Worm (Caenorhabditis elegans): Measurements from ENCODE around the gene idpp-9.

idpp-9 gene

DNA sequence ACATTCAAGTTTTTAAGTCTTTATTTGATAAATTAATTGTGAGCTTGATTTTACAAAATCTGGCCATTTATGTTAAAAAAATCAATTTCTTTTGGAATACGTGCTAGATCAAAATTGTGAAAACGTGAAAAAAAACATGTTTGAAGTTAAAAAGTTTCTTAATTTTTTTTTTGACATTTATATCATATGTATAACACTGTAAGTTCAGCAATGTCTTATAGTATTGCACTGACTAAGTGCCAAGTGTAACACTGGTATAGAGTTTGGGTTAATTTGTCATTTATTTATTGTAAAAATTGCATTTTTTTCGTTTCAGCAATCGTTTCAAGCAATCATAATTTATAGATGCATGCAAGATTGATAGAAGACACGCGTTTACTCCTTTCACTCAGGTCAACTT, 22.2 kb upstream of the idpp-9 start:
- no peak for TF ChIP-seq him-1 (tag; optimal IDR thresholded peaks at IDR 0.05)
- no peak for TF ChIP-seq W03F9.2 (tag; optimal IDR thresholded peaks at IDR 0.05)
- TF ChIP-seq dao-5 (tag; optimal IDR thresholded peaks at IDR 0.05), result no peak

- no peak for TF ChIP-seq W03F9.2 (tag; optimal IDR thresholded peaks at IDR 0.05)
- no peak for TF ChIP-seq dao-5 (tag; optimal IDR thresholded peaks at IDR 0.05)
- no peak for TF ChIP-seq him-1 (tag; optimal IDR thresholded peaks at IDR 0.05)
These were observed 21.8 kb upstream of the idpp-9 start for ce11 chrX:3937483-3937882.

- TF ChIP-seq W03F9.2 (tag; optimal IDR thresholded peaks at IDR 0.05) (no peak), dao-5 (tag; optimal IDR thresholded peaks at IDR 0.05) (no peak), him-1 (tag; optimal IDR thresholded peaks at IDR 0.05) (no peak)
These were observed 17.0 kb upstream of the idpp-9 start for ce11 chrX:3932694-3933093.

ce11 chrX:3931350-3931749, 15.7 kb upstream of the idpp-9 start, which contains the start of gene adt-3:
Gene adt-3, plus strand, starts transcription at chrX:3931650.
- no peak for TF ChIP-seq W03F9.2 (tag; optimal IDR thresholded peaks at IDR 0.05)
- no peak for TF ChIP-seq dao-5 (tag; optimal IDR thresholded peaks at IDR 0.05)
- no peak for TF ChIP-seq him-1 (tag; optimal IDR thresholded peaks at IDR 0.05)

DNA sequence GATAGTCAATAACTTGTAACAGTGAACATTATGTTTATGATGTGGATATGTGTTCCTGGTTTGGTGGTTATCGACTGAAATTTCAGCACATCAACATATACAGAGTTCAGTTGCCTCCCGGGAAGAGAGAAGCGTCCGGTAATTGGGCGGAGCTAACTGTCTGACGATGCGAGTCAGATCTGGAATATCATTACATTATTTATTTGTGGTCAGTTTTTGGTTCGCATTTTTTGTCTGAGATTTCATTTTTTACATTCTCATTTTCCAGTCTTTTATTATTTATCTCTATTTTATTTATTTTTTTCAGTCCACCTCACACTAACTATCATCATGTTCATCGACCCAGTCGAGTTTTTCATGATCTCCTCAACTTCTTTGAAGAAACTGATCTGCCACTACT, 10.1 kb upstream of the idpp-9 start, which contains the start of gene T22B2.1:
Gene T22B2.1 (plus strand): TSS at position 301 of the 400 bp plus-strand sequence.
- TF ChIP-seq W03F9.2 (tag; optimal IDR thresholded peaks at IDR 0.05) (no peak), dao-5 (tag; optimal IDR thresholded peaks at IDR 0.05) (no peak), him-1 (tag; optimal IDR thresholded peaks at IDR 0.05) (no peak)

- no peak for TF ChIP-seq dao-5 (tag; optimal IDR thresholded peaks at IDR 0.05)
These were observed 5.1 kb upstream of the idpp-9 start for ce11 chrX:3920747-3921146.

ce11 chrX:3920101-3920500, 4.5 kb upstream of the idpp-9 start, which contains the start of gene T22B2.2:
Gene T22B2.2, plus strand, starts transcription at chrX:3920401.
- TF ChIP-seq him-1 (tag; optimal IDR thresholded peaks at IDR 0.05), result no peak
- no peak for TF ChIP-seq dao-5 (tag; optimal IDR thresholded peaks at IDR 0.05)
- no peak for TF ChIP-seq W03F9.2 (tag; optimal IDR thresholded peaks at IDR 0.05)

DNA sequence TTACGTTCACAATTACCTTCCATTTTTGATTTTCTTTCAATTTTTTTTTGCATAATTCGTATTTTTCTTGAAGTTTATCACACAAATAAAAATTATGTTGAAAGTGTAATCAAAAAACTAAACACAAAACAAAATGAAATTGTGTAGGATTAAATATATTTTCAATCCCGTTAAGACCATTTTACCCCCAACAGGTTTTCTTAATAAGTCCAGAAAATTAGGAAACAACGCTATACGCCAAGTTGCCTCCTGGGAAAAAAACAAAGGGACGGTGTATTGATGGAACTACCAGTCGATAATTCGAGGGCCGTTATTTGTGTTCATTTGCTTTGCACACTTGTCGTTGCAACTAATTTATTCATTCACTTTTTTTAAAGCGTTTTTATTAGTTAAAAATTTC, 4.0 kb upstream of the idpp-9 start:
- no peak for TF ChIP-seq W03F9.2 (tag; optimal IDR thresholded peaks at IDR 0.05)
- no peak for TF ChIP-seq him-1 (tag; optimal IDR thresholded peaks at IDR 0.05)
- TF ChIP-seq dao-5 (tag; optimal IDR thresholded peaks at IDR 0.05), result no peak

DNA sequence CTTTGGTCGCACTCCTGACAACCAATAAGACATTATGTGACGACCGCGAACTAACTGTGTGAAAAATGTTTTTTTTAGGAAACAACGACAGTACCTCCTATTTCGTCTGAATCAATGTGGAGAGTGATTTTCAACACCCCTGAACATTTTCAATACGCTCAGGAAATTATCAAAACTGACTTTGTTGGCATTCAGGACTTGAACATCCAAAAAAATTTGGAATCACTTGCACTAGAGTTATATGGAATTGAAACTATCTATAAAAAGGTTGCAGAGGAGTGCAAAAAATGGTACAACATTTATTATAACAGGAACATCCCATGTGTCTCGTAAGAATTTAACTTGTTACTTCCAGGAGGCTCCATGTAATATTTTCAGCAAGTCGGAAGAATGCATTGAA, 2.5 kb upstream of the idpp-9 start:
- no peak for TF ChIP-seq dao-5 (tag; optimal IDR thresholded peaks at IDR 0.05)
- no peak for TF ChIP-seq him-1 (tag; optimal IDR thresholded peaks at IDR 0.05)
- no peak for TF ChIP-seq W03F9.2 (tag; optimal IDR thresholded peaks at IDR 0.05)

ce11 chrX:3917013-3917412, 1.4 kb upstream of the idpp-9 start, which contains the start of gene T22B2.3:
Gene T22B2.3, plus strand, starts transcription at chrX:3917313.
- TF ChIP-seq W03F9.2 (tag; optimal IDR thresholded peaks at IDR 0.05), result no peak
- no peak for TF ChIP-seq dao-5 (tag; optimal IDR thresholded peaks at IDR 0.05)
- no peak for TF ChIP-seq him-1 (tag; optimal IDR thresholded peaks at IDR 0.05)

DNA sequence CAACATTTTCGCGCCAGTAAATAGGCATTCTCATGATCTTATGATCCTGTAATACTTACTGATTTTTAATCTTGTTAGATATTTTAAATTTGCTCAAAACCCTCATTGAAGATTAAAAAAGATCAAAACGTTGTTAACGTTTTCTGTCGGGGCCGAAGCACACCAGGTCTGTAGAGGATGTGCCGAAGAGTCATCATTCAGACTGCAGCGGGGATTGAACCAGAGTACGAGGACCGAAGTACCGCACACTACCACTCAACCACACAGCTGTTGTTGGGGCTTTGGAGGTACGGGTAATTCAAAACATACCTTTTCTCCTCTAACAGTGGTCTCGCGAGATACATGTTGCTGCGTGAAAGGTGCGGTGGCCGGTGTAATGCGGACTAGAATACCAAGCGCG, 1.4 kb downstream of the idpp-9 start:
- TF ChIP-seq dao-5 (tag; optimal IDR thresholded peaks at IDR 0.05) (no peak), him-1 (tag; optimal IDR thresholded peaks at IDR 0.05) (no peak), W03F9.2 (tag; optimal IDR thresholded peaks at IDR 0.05) (no peak)

DNA sequence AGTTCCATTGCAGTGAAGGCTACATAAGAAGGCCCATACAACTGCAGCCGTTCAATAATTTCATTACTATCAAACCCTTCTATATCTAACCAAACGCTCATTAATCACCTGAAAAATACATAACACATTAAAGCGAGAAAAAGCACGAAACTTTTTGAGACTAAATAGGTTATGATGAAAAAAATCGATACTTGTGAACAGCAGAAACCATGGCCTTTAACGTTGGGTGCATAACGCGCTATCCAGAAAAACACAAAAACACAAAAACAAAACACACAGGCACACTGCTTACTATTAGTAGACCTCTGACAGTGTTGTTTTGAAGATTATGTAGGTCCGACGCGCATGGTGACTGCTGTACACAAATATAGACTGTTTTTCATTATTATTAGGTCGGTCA, 4.4 kb downstream of the idpp-9 start, which contains the start of gene T22B2.5:
Gene T22B2.5 (minus strand): TSS at position 101 of the 400 bp plus-strand sequence.
- TF ChIP-seq W03F9.2 (tag; optimal IDR thresholded peaks at IDR 0.05), result no peak
- TF ChIP-seq him-1 (tag; optimal IDR thresholded peaks at IDR 0.05), result no peak
- TF ChIP-seq dao-5 (tag; optimal IDR thresholded peaks at IDR 0.05), result no peak

- TF ChIP-seq dao-5 (tag; optimal IDR thresholded peaks at IDR 0.05), result no peak
- TF ChIP-seq W03F9.2 (tag; optimal IDR thresholded peaks at IDR 0.05), result no peak
- no peak for TF ChIP-seq him-1 (tag; optimal IDR thresholded peaks at IDR 0.05)
These were observed 11.1 kb downstream of the idpp-9 start, which contains the start of gene sup-12 for ce11 chrX:3904568-3904967. Gene sup-12, plus strand, starts transcription at chrX:3904584.

DNA sequence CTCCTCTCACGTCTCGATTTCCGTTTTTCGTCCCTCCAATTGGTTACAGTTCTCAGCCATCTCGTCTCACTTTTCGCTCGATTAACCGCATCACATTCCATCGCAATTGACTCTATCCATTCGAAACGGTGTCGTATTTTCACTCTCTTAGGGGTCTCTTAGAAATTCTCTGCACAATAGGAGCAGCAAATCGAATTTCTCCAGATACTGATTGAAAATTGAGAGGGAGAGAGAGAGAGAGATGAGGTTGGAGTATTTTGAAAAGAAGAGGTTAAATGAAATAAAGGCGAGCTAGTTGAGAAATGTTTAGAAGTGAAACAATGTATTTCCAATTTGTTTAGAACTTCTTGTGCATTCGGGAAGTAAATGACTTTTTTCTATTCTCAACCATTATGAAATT, 14.3 kb downstream of the idpp-9 start:
- TF ChIP-seq dao-5 (tag; optimal IDR thresholded peaks at IDR 0.05), result no peak
- TF ChIP-seq him-1 (tag; optimal IDR thresholded peaks at IDR 0.05), result no peak
- TF ChIP-seq W03F9.2 (tag; optimal IDR thresholded peaks at IDR 0.05), result no peak

DNA sequence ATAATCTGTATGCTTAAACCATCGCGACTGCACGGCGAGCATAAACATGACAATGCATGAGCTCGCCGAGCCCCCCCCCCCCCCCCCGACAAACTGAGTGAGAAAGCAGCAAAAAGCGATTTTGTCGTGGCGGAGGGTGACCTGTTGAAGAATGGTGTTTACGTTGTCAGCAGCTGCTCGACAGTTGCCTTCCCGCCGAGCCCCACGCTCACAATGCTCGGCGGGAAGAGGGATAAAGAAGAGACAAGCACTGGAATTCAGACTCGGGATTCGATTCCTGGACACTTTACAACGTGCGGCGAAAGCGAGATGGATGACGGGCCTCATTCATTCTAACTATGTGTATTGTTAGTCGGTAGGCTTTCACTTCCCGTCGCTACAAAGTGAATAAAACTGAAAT, 14.9 kb downstream of the idpp-9 start:
- TF ChIP-seq dao-5 (tag; optimal IDR thresholded peaks at IDR 0.05) (no peak), W03F9.2 (tag; optimal IDR thresholded peaks at IDR 0.05) (no peak), him-1 (tag; optimal IDR thresholded peaks at IDR 0.05) (no peak)

All from whole organism, L4/young adult.